Worm (Caenorhabditis elegans): ENCODE results near the gene dis-3.
A peak's percentile ranks its signal among the peaks of the same experiment; 100 is the strongest.

The dis-3 gene

DNA sequence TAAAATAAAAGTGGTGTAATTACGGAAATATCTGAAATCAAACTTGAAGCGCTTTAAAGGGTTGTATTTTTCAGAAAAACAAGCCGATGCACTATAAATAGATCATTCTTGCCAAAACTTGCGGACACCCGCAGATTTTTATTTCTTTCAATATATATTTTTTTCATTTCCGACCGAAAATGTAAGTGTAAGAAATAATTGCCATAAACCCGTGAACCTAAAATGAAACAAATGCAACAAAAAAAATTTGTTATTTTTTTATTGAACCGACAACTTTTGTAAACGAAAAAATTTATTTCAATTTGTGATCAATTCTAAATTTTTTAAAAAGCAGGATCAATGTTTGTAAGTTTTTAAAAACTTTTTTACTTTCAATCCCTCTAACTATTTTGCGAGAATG, 16.2 kb upstream of the dis-3 start, which contains the start of gene W01B6.6:
Gene W01B6.6, plus strand, starts transcription at position 301 of the 400 bp plus-strand sequence.
- TF ChIP-seq snpc-4 (tag; optimal IDR thresholded peaks at IDR 0.05) (no peak), ham-2 (GFP tag; optimal IDR thresholded peaks at IDR 0.05) (no peak), unc-39 (tag; optimal IDR thresholded peaks at IDR 0.05) (no peak), nhr-12 (tag; optimal IDR thresholded peaks at IDR 0.05) (no peak), flh-1 (GFP tag; optimal IDR thresholded peaks at IDR 0.05) (no peak), elt-3 (tag; optimal IDR thresholded peaks at IDR 0.05) (no peak), ceh-39 (tag; optimal IDR thresholded peaks at IDR 0.05) (no peak), mep-1 (tag; optimal IDR thresholded peaks at IDR 0.05) (no peak), blmp-1 (tag; optimal IDR thresholded peaks at IDR 0.05) (no peak), zip-8 (tag; optimal IDR thresholded peaks at IDR 0.05) (no peak), lin-32 (GFP tag; optimal IDR thresholded peaks at IDR 0.05) (no peak), sptf-1 (tag; optimal IDR thresholded peaks at IDR 0.05) (no peak), lsy-2 (tag; optimal IDR thresholded peaks at IDR 0.05) (no peak), sem-2 (GFP tag; optimal IDR thresholded peaks at IDR 0.05) (no peak), ztf-11 (tag; optimal IDR thresholded peaks at IDR 0.05) (no peak), nhr-2 (tag; optimal IDR thresholded peaks at IDR 0.05) (no peak), elt-1 (tag; optimal IDR thresholded peaks at IDR 0.05; ENCODE audit: borderline replicate concordance, insufficient read depth) (no peak), M03D4.4 (tag; optimal IDR thresholded peaks at IDR 0.05) (no peak), bed-3 (GFP tag; optimal IDR thresholded peaks at IDR 0.05) (no peak)

DNA sequence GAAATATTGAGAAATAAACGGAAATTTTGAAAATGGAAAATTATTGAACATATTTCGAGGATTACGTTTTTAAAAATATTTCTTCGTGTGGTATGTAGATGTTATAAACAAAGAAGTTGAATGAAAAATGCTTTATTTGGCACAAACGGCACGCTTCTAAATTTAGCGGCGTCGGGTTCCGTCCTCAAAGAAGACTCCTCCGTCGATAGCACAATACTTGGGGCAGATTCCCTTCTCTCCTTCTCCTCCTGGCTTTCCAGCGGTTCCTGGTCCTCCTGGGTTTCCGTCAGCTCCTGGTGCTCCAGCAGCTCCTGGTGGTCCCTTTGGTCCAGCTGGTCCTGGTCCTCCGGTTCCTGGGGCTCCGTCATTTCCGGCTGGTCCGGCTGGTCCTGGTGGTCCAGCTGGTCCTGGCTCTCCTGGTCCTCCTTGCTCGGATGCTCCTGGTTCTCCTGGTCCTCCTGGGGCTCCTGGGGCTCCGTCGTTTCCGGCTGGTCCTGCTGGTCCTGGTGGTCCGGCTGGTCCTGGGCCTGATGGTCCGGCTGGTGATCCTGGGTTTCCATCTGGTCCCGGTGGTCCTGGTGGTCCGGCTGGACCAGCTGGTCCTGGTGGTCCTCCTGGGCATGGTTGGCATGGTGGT, 12.6 kb upstream of the dis-3 start, which contains the start of gene W01B6.8:
Gene W01B6.8, minus strand, starts transcription at position 51 of the 637 bp plus-strand sequence.
- TF ChIP-seq unc-39 (tag; optimal IDR thresholded peaks at IDR 0.05) (no peak), sptf-1 (tag; optimal IDR thresholded peaks at IDR 0.05) (no peak), elt-3 (tag; optimal IDR thresholded peaks at IDR 0.05) (no peak), blmp-1 (tag; optimal IDR thresholded peaks at IDR 0.05) (no peak), ceh-43 (GFP tag; optimal IDR thresholded peaks at IDR 0.05) (no peak), cnd-1 (tag; optimal IDR thresholded peaks at IDR 0.05) (no peak), mls-2 (tag; optimal IDR thresholded peaks at IDR 0.05) (no peak), ceh-83 (GFP tag; optimal IDR thresholded peaks at IDR 0.05) (no peak), flh-1 (GFP tag; optimal IDR thresholded peaks at IDR 0.05) (no peak), pha-4 (tag; optimal IDR thresholded peaks at IDR 0.05) (no peak), sem-2 (GFP tag; optimal IDR thresholded peaks at IDR 0.05) (no peak), nhr-237 (tag; optimal IDR thresholded peaks at IDR 0.05) (no peak), lin-13 (tag; optimal IDR thresholded peaks at IDR 0.05) (no peak), mab-5 (tag; optimal IDR thresholded peaks at IDR 0.05) (no peak), drap-1 (GFP tag; optimal IDR thresholded peaks at IDR 0.05) (no peak), unc-120 (tag; optimal IDR thresholded peaks at IDR 0.05; ENCODE audit: poor library complexity, severe bottlenecking) (no peak)

DNA sequence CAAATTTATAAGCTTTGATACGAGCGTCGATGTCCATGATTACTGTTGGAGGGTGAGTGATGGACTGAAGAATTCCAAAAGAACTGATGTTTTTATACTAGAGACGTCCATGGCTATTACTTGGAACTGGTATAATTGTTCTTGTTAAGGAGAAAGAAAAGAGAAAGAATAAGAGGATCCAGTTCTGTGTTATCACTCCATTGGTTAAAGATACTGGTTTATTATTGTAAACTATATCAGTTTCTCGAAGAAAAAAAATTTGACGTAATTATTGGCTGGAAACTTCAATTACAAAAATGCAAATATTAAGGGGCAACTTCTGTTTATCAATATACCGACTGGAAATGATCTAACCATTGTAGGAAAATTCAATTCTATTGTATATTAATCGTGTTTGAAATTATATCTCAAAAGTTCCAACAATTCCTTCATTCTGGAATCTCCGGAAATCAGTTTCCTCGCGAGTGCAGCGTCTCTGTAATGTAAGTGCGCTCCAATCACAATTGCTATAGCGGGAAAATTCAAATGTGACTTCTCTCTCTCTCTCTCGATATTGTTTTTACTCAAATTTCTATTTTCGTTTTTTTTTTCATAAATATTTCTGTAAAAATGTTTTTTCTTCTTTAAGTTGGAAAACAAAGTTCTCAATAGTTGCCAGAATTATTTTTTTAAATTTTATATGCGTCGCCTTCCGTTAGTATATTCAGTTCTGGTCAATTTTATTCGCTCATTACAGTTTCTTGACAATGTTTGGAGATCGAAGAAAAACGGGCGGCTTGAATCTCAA, 11.4 kb upstream of the dis-3 start, which contains the start of the genes col-2 and ndc-80:
Gene col-2, minus strand, starts transcription at position 51 of the 787 bp plus-strand sequence.
Gene ndc-80, plus strand, starts transcription at position 737 of the 787 bp plus-strand sequence.
- no peak for TF ChIP-seq M03D4.4 (tag; optimal IDR thresholded peaks at IDR 0.05)
- TF ChIP-seq nhr-12 (tag; optimal IDR thresholded peaks at IDR 0.05) = no peak
- no peak for TF ChIP-seq drap-1 (GFP tag; optimal IDR thresholded peaks at IDR 0.05)
- no peak for TF ChIP-seq mab-5 (tag; optimal IDR thresholded peaks at IDR 0.05)
- TF ChIP-seq ham-2 (GFP tag; optimal IDR thresholded peaks at IDR 0.05) = no peak
- no peak for TF ChIP-seq elt-3 (tag; optimal IDR thresholded peaks at IDR 0.05)
- no peak for TF ChIP-seq tbx-8 (GFP tag; optimal IDR thresholded peaks at IDR 0.05)
- no peak for TF ChIP-seq nhr-2 (tag; optimal IDR thresholded peaks at IDR 0.05)
- TF ChIP-seq ceh-83 (GFP tag; optimal IDR thresholded peaks at IDR 0.05) = no peak
- TF ChIP-seq hlh-1 (tag; optimal IDR thresholded peaks at IDR 0.05) = no peak
- no peak for TF ChIP-seq elt-1 (tag; optimal IDR thresholded peaks at IDR 0.05; ENCODE audit: borderline replicate concordance, insufficient read depth)
- no peak for TF ChIP-seq lin-13 (tag; optimal IDR thresholded peaks at IDR 0.05)
- no peak for TF ChIP-seq unc-39 (tag; optimal IDR thresholded peaks at IDR 0.05)
- no peak for TF ChIP-seq snpc-4 (tag; optimal IDR thresholded peaks at IDR 0.05)
- TF ChIP-seq ceh-39 (tag; optimal IDR thresholded peaks at IDR 0.05) = peak; percentile 88
- no peak for TF ChIP-seq lin-32 (GFP tag; optimal IDR thresholded peaks at IDR 0.05)
- TF ChIP-seq nhr-76 (tag; optimal IDR thresholded peaks at IDR 0.05) = no peak
- TF ChIP-seq ceh-43 (GFP tag; optimal IDR thresholded peaks at IDR 0.05) = no peak
- TF ChIP-seq zip-8 (tag; optimal IDR thresholded peaks at IDR 0.05) = no peak
- TF ChIP-seq sptf-1 (tag; optimal IDR thresholded peaks at IDR 0.05) = no peak
- TF ChIP-seq ztf-11 (tag; optimal IDR thresholded peaks at IDR 0.05) = no peak
- TF ChIP-seq lsy-2 (tag; optimal IDR thresholded peaks at IDR 0.05) = peak; percentile 75
- TF ChIP-seq pha-4 (tag; optimal IDR thresholded peaks at IDR 0.05) = peak; percentile 44
- peak; percentile 78 for TF ChIP-seq unc-120 (tag; optimal IDR thresholded peaks at IDR 0.05; ENCODE audit: poor library complexity, severe bottlenecking)
- peak; percentile 60 for TF ChIP-seq ces-1 (GFP tag; optimal IDR thresholded peaks at IDR 0.05)
- peak; percentile 20 for TF ChIP-seq unc-62 (GFP tag; optimal IDR thresholded peaks at IDR 0.05)
- TF ChIP-seq bed-3 (GFP tag; optimal IDR thresholded peaks at IDR 0.05) = no peak
- peak; percentile 65 for TF ChIP-seq nhr-237 (tag; optimal IDR thresholded peaks at IDR 0.05)
- TF ChIP-seq nhr-28 (tag; optimal IDR thresholded peaks at IDR 0.05) = no peak
- TF ChIP-seq blmp-1 (tag; optimal IDR thresholded peaks at IDR 0.05) = no peak
- TF ChIP-seq mls-2 (tag; optimal IDR thresholded peaks at IDR 0.05) = no peak
- TF ChIP-seq cnd-1 (tag; optimal IDR thresholded peaks at IDR 0.05) = no peak
- TF ChIP-seq mep-1 (tag; optimal IDR thresholded peaks at IDR 0.05) = no peak
- TF ChIP-seq sem-2 (GFP tag; optimal IDR thresholded peaks at IDR 0.05) = no peak
- no peak for TF ChIP-seq flh-1 (GFP tag; optimal IDR thresholded peaks at IDR 0.05)

Measured in whole organism, mixed stage, embryonic.